Fruit fly (Drosophila melanogaster) Kc167 (cell line): Measurements from ENCODE around the gene Mettl3.

ENCODE experiments used
- h ChIP-seq: fragments of >200 bp; optimal IDR thresholded peaks from 3 replicates; lab custom pipeline; 2018; ENCODE audit warnings: missing external identifiers
- insv ChIP-seq: fragments of >200 bp; optimal IDR thresholded peaks from 3 replicates; lab custom pipeline; 2018; ENCODE audit warnings: missing external identifiers
- psq ChIP-seq: fragments of >200 bp; optimal IDR thresholded peaks from 2 replicates; lab custom pipeline; 2017; ENCODE audit warnings: missing external identifiers
- ttk ChIP-seq: sonication (Bioruptor generic); optimal IDR thresholded peaks from 2 replicates; lab custom pipeline; 2017; ENCODE audit warnings: missing external identifiers

dm6 chr3R:24027222-24027621, 4.7 kb upstream of the Mettl3 start:
- TF ChIP-seq psq (no peak), ttk (lab: Kevin White, UChicago) (no peak), h (lab: Kevin White, UChicago) (no peak), insv (no peak)
